Worm (Caenorhabditis elegans) whole organism, L4 larva: Measurements from ENCODE around the gene clec-66.

Experiments
- F10B5.3 ChIP-seq: sonication (generic microtip); optimal IDR thresholded peaks from 2 replicates; lab custom pipeline; 2016; ENCODE audit warnings: mild to moderate bottlenecking, missing genetic modification characterization, missing compliant biosample characterization
- F44E2.7 ChIP-seq: fragments of 200-800 bp; sonication (Bioruptor generic); IDR thresholded peaks from 2 replicates; pipeline ENCODE4 v2.1.2; 2022; ENCODE audit warnings: missing genetic modification characterization, missing compliant biosample characterization
- R02D3.7 ChIP-seq: fragments of 150-350 bp; sonication (generic microtip); optimal IDR thresholded peaks from 3 replicates; lab custom pipeline; 2014; ENCODE audit warnings: missing biosample characterization, missing genetic modification characterization
- T26A8.4 ChIP-seq: fragments of 200-800 bp; sonication (Bioruptor generic); IDR thresholded peaks from 2 replicates; pipeline ENCODE4 v1.3.6; 2022; ENCODE audit warnings: missing genetic modification characterization, missing compliant biosample characterization
- Y75B8A.6 ChIP-seq: fragments of 200-800 bp; sonication (Bioruptor generic); IDR thresholded peaks from 2 replicates; pipeline ENCODE4 v1.3.6; 2022; ENCODE audit warnings: missing genetic modification reagents, missing genetic modification characterization, missing compliant biosample characterization
- ZK337.2 ChIP-seq: fragments of 200-800 bp; sonication (Bioruptor generic); IDR thresholded peaks from 2 replicates; pipeline ENCODE4 v1.3.6; 2022; ENCODE audit warnings: missing genetic modification reagents, missing genetic modification characterization, missing compliant biosample characterization
- ZK546.5 ChIP-seq, 2 experiments: sonication (generic microtip); optimal IDR thresholded peaks; 2 replicates each; lab custom pipeline; 2017; ENCODE audit warnings: missing biosample characterization in 2 of 2, missing genetic modification characterization in 2 of 2
- ama-1 ChIP-seq: fragments of 150-350 bp; optimal IDR thresholded peaks from 2 replicates; lab custom pipeline; 2014; ENCODE audit warnings: inconsistent platforms, mixed read lengths
- arid-1 ChIP-seq: fragments of 200-800 bp; sonication (Bioruptor generic); conservative IDR thresholded peaks from 2 replicates; pipeline ENCODE4 v1.3.6; 2022; ENCODE audit warnings: missing genetic modification reagents, missing genetic modification characterization, missing compliant biosample characterization
- ceh-32 ChIP-seq: sonication (generic microtip); optimal IDR thresholded peaks from 2 replicates; lab custom pipeline; 2016; ENCODE audit warnings: mild to moderate bottlenecking, missing genetic modification characterization, missing compliant biosample characterization; ENCODE audit not compliant: poor library complexity
- ceh-82 ChIP-seq: sonication (generic microtip); optimal IDR thresholded peaks from 2 replicates; lab custom pipeline; 2017; ENCODE audit warnings: missing biosample characterization, missing genetic modification characterization
- ctbp-1 ChIP-seq: fragments of 200-800 bp; sonication (Bioruptor generic); IDR thresholded peaks from 2 replicates; pipeline ENCODE4 v1.3.6; 2022; ENCODE audit warnings: missing genetic modification reagents, missing genetic modification characterization, missing compliant biosample characterization
- daf-16 ChIP-seq, 3 experiments: sonication (generic microtip); optimal IDR thresholded peaks; 2 replicates each; lab custom pipeline; 2016 to 2017; ENCODE audit warnings: missing genetic modification characterization in 3 of 3, missing genetic modification reagents in 3 of 3, mild to moderate bottlenecking in 2 of 3, missing compliant biosample characterization in 2 of 3, missing biosample characterization in 1 of 3, moderate library complexity in 1 of 3
- dmd-6 ChIP-seq: fragments of 200-800 bp; sonication (Bioruptor generic); IDR thresholded peaks from 2 replicates; pipeline ENCODE4 v1.3.6; 2022; ENCODE audit warnings: missing genetic modification reagents, missing genetic modification characterization, missing compliant biosample characterization
- dmd-9 ChIP-seq: fragments of 200-800 bp; sonication (Bioruptor generic); IDR thresholded peaks from 2 replicates; pipeline ENCODE4 v1.3.6; 2022; ENCODE audit warnings: missing genetic modification reagents, missing genetic modification characterization, missing compliant biosample characterization
- dpl-1 ChIP-seq: fragments of 150-350 bp; optimal IDR thresholded peaks from 2 replicates; lab custom pipeline; 2014; ENCODE audit warnings: missing biosample characterization, missing genetic modification reagents, missing genetic modification characterization
- dve-1 ChIP-seq: sonication (generic microtip); optimal IDR thresholded peaks from 2 replicates; lab custom pipeline; 2017; ENCODE audit warnings: antibody characterized with exemption, mild to moderate bottlenecking, missing genetic modification characterization, missing compliant biosample characterization; ENCODE audit not compliant: insufficient read depth
- egl-27 ChIP-seq: sonication (generic microtip); optimal IDR thresholded peaks from 3 replicates; lab custom pipeline; 2017; ENCODE audit warnings: missing biosample characterization, missing genetic modification reagents, missing genetic modification characterization
- egl-43 ChIP-seq: fragments of 200-800 bp; sonication (Bioruptor generic); IDR thresholded peaks from 2 replicates; pipeline ENCODE4 v1.3.6; 2022; ENCODE audit warnings: missing genetic modification reagents, missing genetic modification characterization, missing compliant biosample characterization
- fkh-10 ChIP-seq: fragments of 150-350 bp; optimal IDR thresholded peaks from 2 replicates; lab custom pipeline; 2014; ENCODE audit warnings: missing biosample characterization, missing genetic modification reagents, missing genetic modification characterization
- gei-8 ChIP-seq: fragments of 200-800 bp; sonication (Bioruptor generic); optimal IDR thresholded peaks from 2 replicates; lab custom pipeline; 2018; ENCODE audit warnings: mild to moderate bottlenecking, missing genetic modification characterization, missing compliant biosample characterization
- hlh-11 ChIP-seq: fragments of 200-800 bp; sonication (Bioruptor generic); optimal IDR thresholded peaks from 2 replicates; lab custom pipeline; 2018; ENCODE audit warnings: mild to moderate bottlenecking, missing genetic modification characterization, missing compliant biosample characterization
- jun-1 ChIP-seq: fragments of 150-350 bp; optimal IDR thresholded peaks from 2 replicates; lab custom pipeline; 2014; ENCODE audit warnings: missing biosample characterization, missing genetic modification reagents, missing genetic modification characterization
- lin-1 ChIP-seq: fragments of 200-800 bp; sonication (Bioruptor generic); IDR thresholded peaks from 2 replicates; pipeline ENCODE4 v1.3.6; 2022; ENCODE audit warnings: missing genetic modification reagents, missing genetic modification characterization, missing compliant biosample characterization
- lin-13 ChIP-seq: fragments of 150-350 bp; optimal IDR thresholded peaks from 2 replicates; lab custom pipeline; 2014; ENCODE audit warnings: missing biosample characterization, missing genetic modification reagents, missing genetic modification characterization
- lin-15B ChIP-seq: fragments of 150-350 bp; sonication (generic microtip); optimal IDR thresholded peaks from 3 replicates; lab custom pipeline; 2014; ENCODE audit warnings: missing biosample characterization, missing genetic modification characterization
- lin-38 ChIP-seq: fragments of 200-800 bp; sonication (Bioruptor generic); IDR thresholded peaks from 2 replicates; pipeline ENCODE4 v1.3.6; 2022; ENCODE audit warnings: missing genetic modification reagents, missing genetic modification characterization, missing compliant biosample characterization
- lin-39 ChIP-seq: fragments of 150-350 bp; optimal IDR thresholded peaks from 2 replicates; lab custom pipeline; 2014; ENCODE audit warnings: missing biosample characterization, missing genetic modification reagents, missing genetic modification characterization
- madf-9 ChIP-seq: fragments of 200-800 bp; sonication (Bioruptor generic); conservative IDR thresholded peaks from 2 replicates; pipeline ENCODE4 v1.3.6; 2022; ENCODE audit warnings: missing genetic modification reagents, missing genetic modification characterization, missing compliant biosample characterization
- mdl-1 ChIP-seq, 2 experiments: fragments of 150-350 bp in 1 of 2; sonication (generic microtip) in 1 of 2; optimal IDR thresholded peaks; 2 replicates each; lab custom pipeline; 2014 to 2017; ENCODE audit warnings: missing biosample characterization in 2 of 2, missing genetic modification characterization in 2 of 2
- mdt-29 ChIP-seq: fragments of 200-800 bp; sonication (Bioruptor generic); IDR thresholded peaks from 2 replicates; pipeline ENCODE4 v1.3.6; 2022; ENCODE audit warnings: missing genetic modification reagents, missing genetic modification characterization, missing compliant biosample characterization
- mep-1 ChIP-seq: fragments of 150-350 bp; sonication (generic microtip); optimal IDR thresholded peaks from 3 replicates; lab custom pipeline; 2014; ENCODE audit warnings: missing biosample characterization, missing genetic modification characterization
- nhr-102 ChIP-seq: sonication (generic microtip); optimal IDR thresholded peaks from 2 replicates; lab custom pipeline; 2016; ENCODE audit warnings: mild to moderate bottlenecking, missing genetic modification characterization, moderate library complexity, missing compliant biosample characterization
- nhr-237 ChIP-seq: sonication (generic microtip); optimal IDR thresholded peaks from 2 replicates; lab custom pipeline; 2017; ENCODE audit warnings: missing biosample characterization, missing genetic modification characterization
- nhr-28 ChIP-seq: fragments of 150-350 bp; optimal IDR thresholded peaks from 2 replicates; lab custom pipeline; 2014; ENCODE audit warnings: missing biosample characterization, missing genetic modification characterization
- nhr-42 ChIP-seq: fragments of 200-800 bp; sonication (Bioruptor generic); IDR thresholded peaks from 2 replicates; pipeline ENCODE4 v1.3.6; 2022; ENCODE audit warnings: missing genetic modification characterization, missing compliant biosample characterization
- nhr-48 ChIP-seq: sonication (generic microtip); optimal IDR thresholded peaks from 2 replicates; lab custom pipeline; 2016; ENCODE audit warnings: mild to moderate bottlenecking, missing genetic modification characterization, missing compliant biosample characterization
- nhr-6 ChIP-seq: fragments of 150-350 bp; optimal IDR thresholded peaks from 2 replicates; lab custom pipeline; 2014; ENCODE audit warnings: missing biosample characterization, missing genetic modification characterization
- php-3 ChIP-seq: fragments of 200-800 bp; sonication (Bioruptor generic); IDR thresholded peaks from 2 replicates; pipeline ENCODE4 v1.3.6; 2022; ENCODE audit warnings: missing genetic modification reagents, missing genetic modification characterization, missing compliant biosample characterization
- saeg-2 ChIP-seq: fragments of 200-800 bp; sonication (Bioruptor generic); IDR thresholded peaks from 2 replicates; pipeline ENCODE4 v1.3.6; 2022; ENCODE audit warnings: missing genetic modification reagents, missing genetic modification characterization, missing compliant biosample characterization
- sdz-12 ChIP-seq: fragments of 200-800 bp; sonication (Bioruptor generic); optimal IDR thresholded peaks from 2 replicates; lab custom pipeline; 2018; ENCODE audit warnings: mild to moderate bottlenecking, missing genetic modification characterization, missing compliant biosample characterization
- set-16 ChIP-seq: fragments of 200-800 bp; sonication (Bioruptor generic); IDR thresholded peaks from 2 replicates; pipeline ENCODE4 v1.3.6; 2022; ENCODE audit warnings: missing genetic modification reagents, missing genetic modification characterization, missing compliant biosample characterization
- spr-1 ChIP-seq: sonication (generic microtip); optimal IDR thresholded peaks from 2 replicates; lab custom pipeline; 2016; ENCODE audit warnings: mild to moderate bottlenecking, missing genetic modification characterization, missing compliant biosample characterization
- spr-3 ChIP-seq: fragments of 200-800 bp; sonication (Bioruptor generic); optimal IDR thresholded peaks from 2 replicates; lab custom pipeline; 2018; ENCODE audit warnings: mild to moderate bottlenecking, missing genetic modification characterization, missing compliant biosample characterization
- tag-97 ChIP-seq: fragments of 200-800 bp; sonication (Bioruptor generic); IDR thresholded peaks from 2 replicates; pipeline ENCODE4 v1.3.6; 2022; ENCODE audit warnings: missing genetic modification characterization, missing compliant biosample characterization
- vab-7 ChIP-seq: fragments of 200-800 bp; sonication (Bioruptor generic); IDR thresholded peaks from 2 replicates; pipeline ENCODE4 v1.3.6; 2022; ENCODE audit warnings: missing genetic modification reagents, missing genetic modification characterization, missing compliant biosample characterization
- zfp-3 ChIP-seq: fragments of 200-800 bp; sonication (Bioruptor generic); conservative IDR thresholded peaks from 2 replicates; pipeline ENCODE4 v1.3.6; 2022; ENCODE audit warnings: missing genetic modification reagents, missing genetic modification characterization, missing compliant biosample characterization
- zip-2 ChIP-seq: fragments of 150-350 bp; optimal IDR thresholded peaks from 2 replicates; lab custom pipeline; 2014; ENCODE audit warnings: missing biosample characterization, missing genetic modification characterization

clec-66 gene

ce11 chrII:12892407-12892806 lies 11.8 kb upstream of the clec-66 start (continued):
- TF ChIP-seq ceh-32 (tag; lab: Kevin White, UChicago): no peak
- no peak for TF ChIP-seq ama-1
- no peak for TF ChIP-seq egl-43 (GFP tag; lab: Robert Waterston, UW)
- TF ChIP-seq nhr-6 (tag; lab: Kevin White, UChicago): no peak
- no peak for TF ChIP-seq egl-27 (tag; lab: Kevin White, UChicago)
- no peak for TF ChIP-seq nhr-48 (tag; lab: Kevin White, UChicago)
- peak; percentile 27 for TF ChIP-seq hlh-11
- TF ChIP-seq ceh-82 (tag; lab: Kevin White, UChicago): no peak
- no peak for TF ChIP-seq lin-13 (GFP tag; lab: Kevin White, UChicago)
- no peak for TF ChIP-seq lin-15B (tag; lab: Kevin White, UChicago)
- no peak for TF ChIP-seq spr-3
- TF ChIP-seq sdz-12 (GFP tag; lab: Kevin White, UChicago): no peak
- no peak for TF ChIP-seq arid-1 (GFP tag; lab: Robert Waterston, UW)
- no peak for TF ChIP-seq Y75B8A.6
- TF ChIP-seq dve-1 (tag; lab: Kevin White, UChicago): no peak
- TF ChIP-seq php-3 (GFP tag; lab: Robert Waterston, UW): peak; percentile 88
- TF ChIP-seq nhr-28 (tag; lab: Kevin White, UChicago): peak; percentile 74
- no peak for TF ChIP-seq dmd-9 (GFP tag; lab: Robert Waterston, UW)
- TF ChIP-seq dpl-1 (GFP tag; lab: Kevin White, UChicago): no peak
- TF ChIP-seq lin-1 (GFP tag; lab: Robert Waterston, UW): no peak
- no peak for TF ChIP-seq ctbp-1

DNA sequence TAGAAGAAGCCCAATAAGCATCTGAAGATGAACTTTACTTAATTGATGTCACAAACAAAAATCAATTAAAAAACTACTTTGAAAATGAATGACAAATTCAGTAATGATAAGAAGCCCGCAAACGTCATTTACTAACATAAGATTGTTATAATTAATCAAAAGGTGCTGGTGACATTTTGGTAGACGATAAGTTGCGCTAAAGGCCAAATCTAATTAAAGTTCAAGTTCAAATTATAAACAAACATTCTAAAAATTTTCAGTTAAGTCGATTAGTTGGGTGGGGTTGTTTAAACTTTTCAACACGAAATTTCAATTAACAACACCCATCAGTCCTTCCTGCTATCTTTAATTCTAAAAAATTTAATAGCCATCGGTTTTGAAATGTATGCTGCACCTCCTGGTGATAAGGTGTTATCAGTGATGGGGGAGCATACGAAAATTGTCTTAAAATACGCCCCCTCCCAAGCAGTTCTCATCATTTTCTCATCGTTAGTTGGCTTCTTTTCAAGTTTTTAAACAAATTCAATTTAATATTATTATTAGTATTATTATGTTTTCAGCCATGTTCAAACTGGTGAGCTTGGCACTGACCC lies 9.0 kb upstream of the clec-66 start, which contains the start of the genes clec-62 and clec-63:
Gene clec-62 (minus strand): TSS at position 51 of the 593 bp plus-strand sequence.
Gene clec-63 (plus strand): TSS at position 561 of the 593 bp plus-strand sequence.
- TF ChIP-seq zip-2 (tag; lab: Kevin White, UChicago) (no peak), egl-27 (tag; lab: Kevin White, UChicago) (no peak), ceh-82 (tag; lab: Kevin White, UChicago) (no peak), lin-15B (tag; lab: Kevin White, UChicago) (no peak), dve-1 (tag; lab: Kevin White, UChicago) (peak; percentile 64), F10B5.3 (tag; lab: Kevin White, UChicago) (no peak), daf-16 (GFP tag; optimal IDR thresholded peaks at IDR 0.05; lab: Kevin White, UChicago) (no peak), daf-16 (tag; optimal IDR thresholded peaks at IDR 0.05; lab: Kevin White, UChicago) (peak; percentile 69), nhr-102 (tag; lab: Kevin White, UChicago) (no peak), set-16 (GFP tag; lab: Robert Waterston, UW) (no peak), dmd-6 (GFP tag; lab: Robert Waterston, UW) (peak; percentile 61), hlh-11 (peak; percentile 41), nhr-48 (tag; lab: Kevin White, UChicago) (no peak), mdt-29 (no peak), F44E2.7 (GFP tag; lab: Robert Waterston, UW) (no peak), fkh-10 (GFP tag; lab: Kevin White, UChicago) (no peak), lin-39 (no peak), lin-1 (GFP tag; lab: Robert Waterston, UW) (no peak), ZK337.2 (GFP tag; lab: Robert Waterston, UW) (no peak), nhr-28 (tag; lab: Kevin White, UChicago) (peak; percentile 73), zfp-3 (GFP tag; lab: Robert Waterston, UW) (no peak), php-3 (GFP tag; lab: Robert Waterston, UW) (peak; percentile 56), nhr-237 (tag; lab: Kevin White, UChicago) (no peak), mdl-1 (tag; optimal IDR thresholded peaks at IDR 0.05; lab: Kevin White, UChicago) (no peak), T26A8.4 (GFP tag; lab: Robert Waterston, UW) (no peak), spr-1 (tag; lab: Kevin White, UChicago) (no peak), sdz-12 (GFP tag; lab: Kevin White, UChicago) (no peak), tag-97 (GFP tag; lab: Robert Waterston, UW) (no peak), nhr-42 (GFP tag; lab: Robert Waterston, UW) (no peak), jun-1 (tag; lab: Kevin White, UChicago) (no peak), lin-38 (GFP tag; lab: Robert Waterston, UW) (no peak), saeg-2 (GFP tag; lab: Robert Waterston, UW) (no peak), madf-9 (no peak), vab-7 (no peak), mep-1 (no peak), ZK546.5 (tag; optimal IDR thresholded peaks at IDR 0.05; lab: Kevin White, UChicago) (no peak), R02D3.7 (tag; lab: Kevin White, UChicago) (no peak), gei-8 (GFP tag; lab: Kevin White, UChicago) (no peak), egl-43 (GFP tag; lab: Robert Waterston, UW) (no peak)
